Fruit fly (Drosophila melanogaster): Measurements from ENCODE around the gene Ogg1.

Ogg1 gene

DNA sequence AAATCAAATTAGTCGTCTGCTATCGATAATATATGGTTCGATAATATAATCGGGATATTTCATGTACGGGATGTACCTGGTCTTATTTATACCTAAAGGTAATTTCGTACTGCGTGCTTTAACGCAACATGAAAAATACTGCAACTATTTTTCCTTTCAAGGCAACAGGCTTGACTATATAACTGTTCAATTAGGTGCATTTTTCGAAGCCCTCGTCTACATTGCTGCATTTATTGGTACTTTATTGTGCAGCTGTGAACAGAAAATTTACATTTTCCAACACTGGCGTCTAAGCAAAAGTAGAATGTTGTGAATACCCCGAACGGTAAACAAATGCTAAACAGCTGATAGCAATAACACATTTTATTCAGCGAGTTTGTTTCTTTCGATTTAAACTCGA lies at the start of gene Ogg1, which contains the start of gene Ppt1 (continued):
- peak; percentile 51 for TF ChIP-seq CG9817 (tag; optimal IDR thresholded peaks at IDR 0.05)
- peak; percentile 56 for TF ChIP-seq shn (GFP tag; optimal IDR thresholded peaks at IDR 0.05)
- peak; percentile 50 for TF ChIP-seq CG30020 (tag; optimal IDR thresholded peaks at IDR 0.05)
- TF ChIP-seq so (GFP tag; IDR thresholded peaks at IDR 0.05): peak; percentile 42; the same call in 1 of the 3 replicates
- no peak for TF ChIP-seq CG8478 (optimal IDR thresholded peaks at IDR 0.05)
- peak; percentile 56 for TF ChIP-seq tin (GFP tag; optimal IDR thresholded peaks at IDR 0.05)
- peak; percentile 16 for TF ChIP-seq eyg (GFP tag; optimal IDR thresholded peaks at IDR 0.05)
- peak; percentile 59; the same call in 2 of the 3 replicates for TF ChIP-seq HLH4C (GFP tag; IDR thresholded peaks at IDR 0.05; ENCODE audit: partially characterized antibody)
- TF ChIP-seq sd (tag; optimal IDR thresholded peaks at IDR 0.05): no peak
- peak in 1 of 2 experiments; percentile 44 for TF ChIP-seq bsh (GFP tag; optimal IDR thresholded peaks at IDR 0.05)
- TF ChIP-seq CG2116 (GFP tag; optimal IDR thresholded peaks at IDR 0.05): peak; percentile 94
- no peak for TF ChIP-seq da (GFP tag; optimal IDR thresholded peaks at IDR 0.05)
- no peak for TF ChIP-seq H15 (GFP tag; IDR thresholded peaks at IDR 0.05)
- TF ChIP-seq CG3065 (GFP tag; optimal IDR thresholded peaks at IDR 0.05): no peak
- no peak for TF ChIP-seq Gsc (GFP tag; IDR thresholded peaks at IDR 0.05)
- TF ChIP-seq repo (GFP tag; optimal IDR thresholded peaks at IDR 0.05): no peak
- TF ChIP-seq Kr (GFP tag; optimal IDR thresholded peaks at IDR 0.05): no peak
- no peak for TF ChIP-seq slou (GFP tag; optimal IDR thresholded peaks at IDR 0.05)
- TF ChIP-seq zen (tag; optimal IDR thresholded peaks at IDR 0.05): no peak
- no peak for TF ChIP-seq CG4707 (GFP tag; optimal IDR thresholded peaks at IDR 0.05)
- TF ChIP-seq MBD-R2 (GFP tag; IDR thresholded peaks at IDR 0.05): peak; percentile 80
- TF ChIP-seq Nf-YB (GFP tag; optimal IDR thresholded peaks at IDR 0.05): peak; percentile 8
- no peak for TF ChIP-seq Lhr (GFP tag; optimal IDR thresholded peaks at IDR 0.05)
- 0 out of 3 replicates have a peak, but pooled peaks have one; percentile 22 for TF ChIP-seq ken (GFP tag; IDR thresholded peaks at IDR 0.05)
- peak; percentile 54 for TF ChIP-seq unpg (GFP tag; optimal IDR thresholded peaks at IDR 0.05)
- peak; percentile 54 for TF ChIP-seq CG15479 (GFP tag; optimal IDR thresholded peaks at IDR 0.05)
- TF ChIP-seq gcm2 (GFP tag; optimal IDR thresholded peaks at IDR 0.05): no peak
- no peak for TF ChIP-seq CG11456 (GFP tag; IDR thresholded peaks at IDR 0.05)
- no peak for TF ChIP-seq CG10321 (GFP tag; IDR thresholded peaks at IDR 0.05)
- no peak for TF ChIP-seq CG10959 (GFP tag; IDR thresholded peaks at IDR 0.05)
- peak; percentile 70 for TF ChIP-seq HLH54F (GFP tag; optimal IDR thresholded peaks at IDR 0.05)
- no peak for TF ChIP-seq CG32772 (GFP tag; IDR thresholded peaks at IDR 0.05)
- no peak for TF ChIP-seq usp (GFP tag; optimal IDR thresholded peaks at IDR 0.05)
- no peak for TF ChIP-seq CG6813 (GFP tag; optimal IDR thresholded peaks at IDR 0.05)
- peak; percentile 69 for TF ChIP-seq CG12391 (tag; optimal IDR thresholded peaks at IDR 0.05)
- peak; percentile 16 for TF ChIP-seq p53 (GFP tag; optimal IDR thresholded peaks at IDR 0.05)
- no peak for TF ChIP-seq C15 (GFP tag; IDR thresholded peaks at IDR 0.05)
- TF ChIP-seq sima (GFP tag; optimal IDR thresholded peaks at IDR 0.05): peak; percentile 37
- no peak for TF ChIP-seq CG3407 (GFP tag; optimal IDR thresholded peaks at IDR 0.05)
- no peak for TF ChIP-seq CG2129 (GFP tag; IDR thresholded peaks at IDR 0.05; ENCODE audit: partially characterized antibody)
- TF ChIP-seq Bteb2 (GFP tag; optimal IDR thresholded peaks at IDR 0.05): peak; percentile 40
- peak; percentile 44 for TF ChIP-seq Dad (GFP tag; optimal IDR thresholded peaks at IDR 0.05)
- TF ChIP-seq CG1233 (GFP tag; optimal IDR thresholded peaks at IDR 0.05): peak; percentile 24
- TF ChIP-seq ara (GFP tag; IDR thresholded peaks at IDR 0.05): no peak
- TF ChIP-seq mld (GFP tag; IDR thresholded peaks at IDR 0.05; ENCODE audit: partially characterized antibody): no peak
- TF ChIP-seq CG3995 (GFP tag; optimal IDR thresholded peaks at IDR 0.05): peak; percentile 23
- no peak for TF ChIP-seq prd (optimal IDR thresholded peaks at IDR 0.05)
- peak; percentile 45; the same call in 1 of the 3 replicates for TF ChIP-seq prd (GFP tag; IDR thresholded peaks at IDR 0.05)
- TF ChIP-seq fu2 (GFP tag; optimal IDR thresholded peaks at IDR 0.05): peak; percentile 45
- peak; percentile 49 for TF ChIP-seq CG17186 (GFP tag; optimal IDR thresholded peaks at IDR 0.05)
- TF ChIP-seq odd (GFP tag; optimal IDR thresholded peaks at IDR 0.05): no peak
- peak; percentile 100 for TF ChIP-seq wek (GFP tag; optimal IDR thresholded peaks at IDR 0.05)
